Fruit fly (Drosophila melanogaster) whole organism, wandering third instar larva: ENCODE measurements around the gene brwl.

Experiments
- CG9705 ChIP-seq: fragments of 200-800 bp; sonication (Bioruptor generic); optimal IDR thresholded peaks from 2 replicates; lab custom pipeline; 2018; ENCODE audit warnings: missing biosample characterization, mild to moderate bottlenecking, missing genetic modification characterization
- Myc ChIP-seq: fragments of >200 bp; optimal IDR thresholded peaks from 2 replicates; lab custom pipeline; 2017
- Vsx2 ChIP-seq: fragments of 200-300, 225-300 bp; sonication (Bioruptor generic); optimal IDR thresholded peaks from 2 replicates; lab custom pipeline; 2018; ENCODE audit warnings: missing biosample characterization, missing genetic modification characterization; ENCODE audit not compliant: partially characterized antibody
- br ChIP-seq: fragments of 200-800 bp; sonication (Bioruptor generic); optimal IDR thresholded peaks from 2 replicates; lab custom pipeline; 2016; ENCODE audit warnings: missing biosample characterization, missing genetic modification characterization
- h ChIP-seq: fragments of 200-800 bp; sonication (Bioruptor generic); optimal IDR thresholded peaks from 3 replicates; lab custom pipeline; 2016; ENCODE audit warnings: missing biosample characterization, mild to moderate bottlenecking, missing genetic modification characterization
- jim ChIP-seq: fragments of 175-275, 200-325 bp; sonication (Bioruptor generic); optimal IDR thresholded peaks from 2 replicates; lab custom pipeline; 2016; ENCODE audit warnings: missing biosample characterization, mild to moderate bottlenecking, missing genetic modification characterization
- pan ChIP-seq: fragments of >200 bp; optimal IDR thresholded peaks from 2 replicates; lab custom pipeline; 2017
- psq ChIP-seq: fragments of 200-800 bp; sonication (Bioruptor generic); optimal IDR thresholded peaks from 3 replicates; lab custom pipeline; 2017; ENCODE audit warnings: missing biosample characterization, mild to moderate bottlenecking, missing genetic modification characterization, moderate library complexity

DNA sequence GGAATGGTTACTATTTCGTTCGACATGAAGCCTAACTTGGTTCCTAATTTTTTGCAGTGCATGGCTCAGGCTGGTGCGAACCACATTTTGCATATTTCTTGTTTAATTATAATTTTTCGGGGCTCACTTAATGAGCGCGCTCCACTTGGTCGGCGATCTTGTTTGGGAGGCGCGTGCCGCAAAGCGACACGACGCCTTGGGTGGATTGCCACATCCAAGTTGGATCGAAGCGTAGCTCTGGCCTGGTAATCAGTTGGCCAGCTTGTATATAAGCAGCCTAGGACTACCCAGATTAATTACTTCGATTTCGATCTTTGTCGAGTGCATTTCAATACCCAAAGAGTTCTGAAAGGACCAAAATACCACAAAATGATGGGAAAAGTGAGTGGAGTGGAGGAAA is 26.1 kb upstream of the brwl start, which contains the start of gene Cpr30B:
- no peak for TF ChIP-seq Myc
- TF ChIP-seq CG9705 (GFP tag; lab: Kevin White, UChicago) = no peak
- TF ChIP-seq psq (GFP tag; lab: Kevin White, UChicago) = no peak
- TF ChIP-seq h (GFP tag; lab: Kevin White, UChicago) = no peak
- TF ChIP-seq pan (lab: Kevin White, UChicago) = no peak
- TF ChIP-seq br (GFP tag; lab: Kevin White, UChicago) = no peak
- no peak for TF ChIP-seq Vsx2 (GFP tag; lab: Kevin White, UChicago)
- TF ChIP-seq jim (GFP tag; lab: Kevin White, UChicago) = no peak
